Fruit fly (Drosophila melanogaster): ENCODE data around the gene Trf5.

Gene Trf5

dm6 chr2L:2721317-2721716 lies 25.1 kb upstream of the Trf5 start:
- no peak for TF ChIP-seq noc (tag; optimal IDR thresholded peaks at IDR 0.05)

dm6 chr2L:2720368-2720767 lies 24.1 kb upstream of the Trf5 start:
- TF ChIP-seq noc (tag; optimal IDR thresholded peaks at IDR 0.05): no peak

- no peak for TF ChIP-seq noc (tag; optimal IDR thresholded peaks at IDR 0.05)
These were observed 18.7 kb downstream of the Trf5 start, which contains the start of gene Tmtc1 for dm6 chr2L:2677553-2677952. TSS of gene Tmtc1 (plus strand) at chr2L:2677734.

dm6 chr2L:2669523-2669922 lies 26.7 kb downstream of the Trf5 start, which contains the start of gene Gr23a:
TSS of gene Gr23a (plus strand) at chr2L:2669823.
- TF ChIP-seq noc (tag; optimal IDR thresholded peaks at IDR 0.05): no peak

- no peak for TF ChIP-seq noc (tag; optimal IDR thresholded peaks at IDR 0.05)
These were observed 31.5 kb downstream of the Trf5 start, which contains the start of gene Trf4 for dm6 chr2L:2664762-2665161. TSS of gene Trf4 (plus strand) at chr2L:2665062.

dm6 chr2L:2655094-2655493 lies 41.1 kb downstream of the Trf5 start, which contains the start of gene Prosbeta4R2:
TSS of gene Prosbeta4R2 (plus strand) at chr2L:2655394.
- TF ChIP-seq noc (tag; optimal IDR thresholded peaks at IDR 0.05): no peak

dm6 chr2L:2653749-2654148 lies 42.5 kb downstream of the Trf5 start, which contains the start of gene Or23a:
TSS of gene Or23a (plus strand) at chr2L:2654049.
- TF ChIP-seq noc (tag; optimal IDR thresholded peaks at IDR 0.05): no peak

- no peak for TF ChIP-seq noc (tag; optimal IDR thresholded peaks at IDR 0.05)
These were observed 43.5 kb downstream of the Trf5 start, which contains the start of gene Prosbeta4R1 for dm6 chr2L:2652746-2653145. TSS of gene Prosbeta4R1 (plus strand) at chr2L:2653046.

dm6 chr2L:2652314-2652713 lies 43.9 kb downstream of the Trf5 start, which contains the start of gene CG33125:
TSS of gene CG33125 (minus strand) at chr2L:2652414.
- TF ChIP-seq noc (tag; optimal IDR thresholded peaks at IDR 0.05): no peak

dm6 chr2L:2647620-2648019 lies 48.6 kb downstream of the Trf5 start, which contains the start of the genes CG9962 and CG43851:
TSS of gene CG9962 (minus strand) at chr2L:2647720.
TSS of gene CG43851 (plus strand) at chr2L:2647886.
- no peak for TF ChIP-seq noc (tag; optimal IDR thresholded peaks at IDR 0.05)

Data from whole organism, larva.